Fruit fly (Drosophila melanogaster) whole organism, embryonic: ENCODE measurements around the gene CG7272.
A peak's percentile ranks its signal among the peaks of the same experiment; 100 is the strongest.

Experiments used
- Ada2b ChIP-seq: fragments of 200-800 bp; sonication (Bioruptor generic); IDR thresholded peaks from 2 replicates; pipeline ENCODE4 v1.3.6; 2022; ENCODE audit warnings: missing biosample characterization, missing genetic modification characterization
- BtbVII ChIP-seq: fragments of 200-800 bp; sonication (Bioruptor generic); optimal IDR thresholded peaks from 3 replicates; lab custom pipeline; 2017; ENCODE audit warnings: missing biosample characterization, mild to moderate bottlenecking, missing genetic modification characterization
- CG11093 ChIP-seq: fragments of 200-800 bp; sonication (Bioruptor generic); IDR thresholded peaks from 3 replicates; pipeline ENCODE4 v1.3.6; 2022; ENCODE audit warnings: missing biosample characterization, missing genetic modification characterization
- CG11247 ChIP-seq: fragments of 200-800 bp; sonication (Bioruptor generic); IDR thresholded peaks from 2 replicates; pipeline ENCODE4 v1.3.6; 2022; ENCODE audit warnings: missing biosample characterization, missing genetic modification characterization
- CG11560 ChIP-seq: fragments of 200-800 bp; sonication (Bioruptor generic); IDR thresholded peaks from 3 replicates; pipeline ENCODE4 v1.3.6; 2022; ENCODE audit warnings: missing biosample characterization, missing genetic modification characterization
- CG12219 ChIP-seq: fragments of 200-800 bp; sonication (Bioruptor generic); optimal IDR thresholded peaks from 3 replicates; lab custom pipeline; 2018; ENCODE audit warnings: missing biosample characterization, mild to moderate bottlenecking, missing genetic modification characterization
- CG14965 ChIP-seq: fragments of 200-800 bp; sonication (Bioruptor generic); optimal IDR thresholded peaks from 2 replicates; lab custom pipeline; 2016; ENCODE audit warnings: missing biosample characterization, missing genetic modification characterization, borderline replicate concordance
- CG1603 ChIP-seq: fragments of 200-800 bp; sonication (Bioruptor generic); optimal IDR thresholded peaks from 2 replicates; lab custom pipeline; 2019; ENCODE audit warnings: missing biosample characterization, mild to moderate bottlenecking, missing genetic modification characterization, moderate library complexity
- CG16779 ChIP-seq: fragments of 200-800 bp; sonication (Bioruptor generic); IDR thresholded peaks from 2 replicates; pipeline ENCODE4 v1.3.6; 2022; ENCODE audit warnings: missing biosample characterization, missing genetic modification characterization
- CG17829 ChIP-seq: fragments of 200-800 bp; optimal IDR thresholded peaks from 2 replicates; lab custom pipeline; 2019; ENCODE audit warnings: missing biosample characterization, mild to moderate bottlenecking, missing genetic modification characterization, moderate library complexity
- CG18011 ChIP-seq: fragments of 200-800 bp; sonication (Bioruptor generic); optimal IDR thresholded peaks from 2 replicates; lab custom pipeline; 2017; ENCODE audit warnings: missing biosample characterization, missing genetic modification characterization, mild to moderate bottlenecking, moderate library complexity, missing genotype
- CG30431 ChIP-seq: fragments of 200-800 bp; sonication (Bioruptor generic); optimal IDR thresholded peaks from 2 replicates; lab custom pipeline; 2017; ENCODE audit warnings: missing biosample characterization, missing genetic modification characterization
- CG34422 ChIP-seq: fragments of 200-800 bp; sonication (Bioruptor generic); IDR thresholded peaks from 3 replicates; pipeline ENCODE4 v1.3.6; 2022; ENCODE audit warnings: missing biosample characterization, missing genetic modification characterization
- CG4328 ChIP-seq: fragments of 200-800 bp; sonication (Bioruptor generic); optimal IDR thresholded peaks from 3 replicates; lab custom pipeline; 2017; ENCODE audit warnings: missing biosample characterization, missing genetic modification reagents, missing genetic modification characterization
- CG6272 ChIP-seq: fragments of 200-800 bp; sonication (Bioruptor generic); IDR thresholded peaks from 2 replicates; pipeline ENCODE4 v1.3.6; 2022; ENCODE audit warnings: missing biosample characterization, missing genetic modification characterization
- CG8281 ChIP-seq: fragments of 200-800 bp; sonication (Bioruptor generic); optimal IDR thresholded peaks from 2 replicates; lab custom pipeline; 2018; ENCODE audit warnings: missing biosample characterization, mild to moderate bottlenecking, missing genetic modification characterization, moderate library complexity
- CG9215 ChIP-seq: fragments of 200-800 bp; sonication (Bioruptor generic); IDR thresholded peaks from 2 replicates; pipeline ENCODE4 v1.3.6; 2022; ENCODE audit warnings: missing biosample characterization, missing genetic modification characterization
- CHES-1-like ChIP-seq: fragments of 200-800 bp; sonication (Bioruptor generic); optimal IDR thresholded peaks from 2 replicates; lab custom pipeline; 2016; ENCODE audit warnings: missing biosample characterization, missing genetic modification characterization
- Dp ChIP-seq: fragments of 200-800 bp; sonication (Bioruptor generic); optimal IDR thresholded peaks from 2 replicates; lab custom pipeline; 2018; ENCODE audit warnings: missing biosample characterization, mild to moderate bottlenecking, missing genetic modification characterization, moderate library complexity
- ERR ChIP-seq: fragments of 200-800 bp; sonication (Bioruptor generic); optimal IDR thresholded peaks from 2 replicates; lab custom pipeline; 2016; ENCODE audit warnings: missing biosample characterization, missing genetic modification characterization
- Med ChIP-seq: fragments of 200-800 bp; sonication (Bioruptor generic); peaks from one replicate; lab custom pipeline; 2016; ENCODE audit warnings: missing biosample characterization, missing genetic modification characterization, mild to moderate bottlenecking, inconsistent platforms, moderate library complexity
- Oli ChIP-seq: fragments of 200-800 bp; sonication (Bioruptor generic); optimal IDR thresholded peaks from 2 replicates; lab custom pipeline; 2018; ENCODE audit warnings: missing biosample characterization, mild to moderate bottlenecking, missing genetic modification characterization, moderate library complexity
- Pdp1 ChIP-seq, 2 experiments: fragments of 200-800 bp; sonication (Bioruptor generic); optimal IDR thresholded peaks; 3 replicates each; lab custom pipeline; 2016; ENCODE audit warnings: missing biosample characterization in 2 of 2, missing genetic modification characterization in 2 of 2, mild to moderate bottlenecking in 1 of 2, moderate library complexity in 1 of 2
- Six4 ChIP-seq: fragments of 200-800 bp; sonication (Bioruptor generic); optimal IDR thresholded peaks from 2 replicates; lab custom pipeline; 2016; ENCODE audit warnings: missing biosample characterization, missing genetic modification characterization
- bowl ChIP-seq: fragments of 200-800 bp; sonication (Bioruptor generic); IDR thresholded peaks from 2 replicates; pipeline ENCODE4 v1.3.6; 2022; ENCODE audit warnings: missing biosample characterization, missing genetic modification characterization
- cato ChIP-seq: fragments of 200-800 bp; sonication (Bioruptor generic); optimal IDR thresholded peaks from 2 replicates; lab custom pipeline; 2016; ENCODE audit warnings: missing biosample characterization, missing genetic modification characterization, borderline replicate concordance
- chif ChIP-seq, 2 experiments: fragments of 200-800 bp; sonication (Bioruptor generic); optimal IDR thresholded peaks; 3 replicates each; lab custom pipeline; 2016; ENCODE audit warnings: missing biosample characterization in 2 of 2, missing genetic modification characterization in 2 of 2
- da ChIP-seq: fragments of 200-800 bp; sonication (Bioruptor generic); optimal IDR thresholded peaks from 2 replicates; lab custom pipeline; 2016; ENCODE audit warnings: missing biosample characterization, missing genetic modification characterization
- dmrt99B ChIP-seq: fragments of 200-800 bp; sonication (Bioruptor generic); optimal IDR thresholded peaks from 2 replicates; lab custom pipeline; 2018; ENCODE audit warnings: missing biosample characterization, mild to moderate bottlenecking, missing genetic modification characterization, moderate library complexity
- exex ChIP-seq: fragments of 200-800 bp; sonication (Bioruptor generic); optimal IDR thresholded peaks from 4 replicates; lab custom pipeline; 2018; ENCODE audit warnings: missing biosample characterization, mild to moderate bottlenecking, missing genetic modification characterization, moderate library complexity
- fd64A ChIP-seq: fragments of 200-800 bp; sonication (Bioruptor generic); optimal IDR thresholded peaks from 3 replicates; lab custom pipeline; 2018; ENCODE audit warnings: missing biosample characterization, mild to moderate bottlenecking, missing genetic modification characterization
- gt ChIP-seq: fragments of 200-800 bp; sonication (Bioruptor generic); IDR thresholded peaks from 2 replicates; pipeline ENCODE4 v1.3.6; 2022; ENCODE audit warnings: missing biosample characterization, missing genetic modification characterization
- insv ChIP-seq, 2 experiments: fragments of 200-800 bp; sonication (Bioruptor generic); optimal IDR thresholded peaks; 3 replicates each; lab custom pipeline; 2016 to 2018; ENCODE audit warnings: missing biosample characterization in 2 of 2, missing genetic modification characterization in 2 of 2
- lab ChIP-seq: fragments of 200-800 bp; sonication (Bioruptor generic); optimal IDR thresholded peaks from 3 replicates; lab custom pipeline; 2017; ENCODE audit warnings: missing biosample characterization, missing genetic modification characterization, mild to moderate bottlenecking, moderate library complexity, missing genetic modification reagents
- luna ChIP-seq: fragments of 200-800 bp; sonication (Bioruptor generic); optimal IDR thresholded peaks from 2 replicates; lab custom pipeline; 2016; ENCODE audit warnings: missing biosample characterization, missing genetic modification characterization
- mirr ChIP-seq: fragments of 200-800 bp; sonication (Bioruptor generic); optimal IDR thresholded peaks from 3 replicates; lab custom pipeline; 2018; ENCODE audit warnings: missing biosample characterization, mild to moderate bottlenecking, missing genetic modification characterization
- nerfin-1 ChIP-seq: fragments of 200-800 bp; sonication (Bioruptor generic); optimal IDR thresholded peaks from 3 replicates; lab custom pipeline; 2019; ENCODE audit warnings: missing biosample characterization, mild to moderate bottlenecking, missing genetic modification characterization, moderate library complexity
- pan ChIP-seq, 4 experiments: fragments of >200 bp in 3 of 4; fragments of 200-800 bp in 1 of 4; sonication (Bioruptor generic) in 1 of 4; optimal IDR thresholded peaks in 3 of 4; IDR thresholded peaks in 1 of 4; 2 replicates each; pipeline versions ENCODE4 v1.3.6 to Lab custom; 2017 to 2022; ENCODE audit warnings: missing biosample characterization in 2 of 4, missing genetic modification characterization in 2 of 4, mixed read lengths in 1 of 4
- pita ChIP-seq: fragments of 200-800 bp; sonication (Bioruptor generic); optimal IDR thresholded peaks from 2 replicates; lab custom pipeline; 2017; ENCODE audit warnings: missing biosample characterization, mild to moderate bottlenecking, missing genetic modification characterization
- ranshi ChIP-seq: fragments of 200-800 bp; sonication (Bioruptor generic); IDR thresholded peaks from 2 replicates; pipeline ENCODE4 v1.3.6; 2022; ENCODE audit warnings: missing biosample characterization, missing genetic modification characterization
- sens ChIP-seq: fragments of 200-800 bp; sonication (Bioruptor generic); peaks from one replicate; lab custom pipeline; 2016; ENCODE audit warnings: missing biosample characterization, missing genetic modification characterization
- sisA ChIP-seq: fragments of 200-800 bp; sonication (Bioruptor generic); IDR thresholded peaks from 2 replicates; pipeline ENCODE4 v1.3.6; 2022; ENCODE audit warnings: missing biosample characterization, missing genetic modification characterization
- tgo ChIP-seq: fragments of 200-800 bp; sonication (Bioruptor generic); IDR thresholded peaks from 3 replicates; pipeline ENCODE4 v1.3.6; 2022; ENCODE audit warnings: missing biosample characterization, missing genetic modification characterization
- wek ChIP-seq: fragments of 200-800 bp; sonication (Bioruptor generic); optimal IDR thresholded peaks from 3 replicates; lab custom pipeline; 2018; ENCODE audit warnings: missing biosample characterization, mild to moderate bottlenecking, missing genetic modification characterization, moderate library complexity
- wor ChIP-seq: fragments of 200-800 bp; sonication (Bioruptor generic); IDR thresholded peaks from 2 replicates; pipeline ENCODE4 v1.3.6; 2022; ENCODE audit warnings: missing biosample characterization, missing genetic modification characterization

The CG7272 gene

DNA sequence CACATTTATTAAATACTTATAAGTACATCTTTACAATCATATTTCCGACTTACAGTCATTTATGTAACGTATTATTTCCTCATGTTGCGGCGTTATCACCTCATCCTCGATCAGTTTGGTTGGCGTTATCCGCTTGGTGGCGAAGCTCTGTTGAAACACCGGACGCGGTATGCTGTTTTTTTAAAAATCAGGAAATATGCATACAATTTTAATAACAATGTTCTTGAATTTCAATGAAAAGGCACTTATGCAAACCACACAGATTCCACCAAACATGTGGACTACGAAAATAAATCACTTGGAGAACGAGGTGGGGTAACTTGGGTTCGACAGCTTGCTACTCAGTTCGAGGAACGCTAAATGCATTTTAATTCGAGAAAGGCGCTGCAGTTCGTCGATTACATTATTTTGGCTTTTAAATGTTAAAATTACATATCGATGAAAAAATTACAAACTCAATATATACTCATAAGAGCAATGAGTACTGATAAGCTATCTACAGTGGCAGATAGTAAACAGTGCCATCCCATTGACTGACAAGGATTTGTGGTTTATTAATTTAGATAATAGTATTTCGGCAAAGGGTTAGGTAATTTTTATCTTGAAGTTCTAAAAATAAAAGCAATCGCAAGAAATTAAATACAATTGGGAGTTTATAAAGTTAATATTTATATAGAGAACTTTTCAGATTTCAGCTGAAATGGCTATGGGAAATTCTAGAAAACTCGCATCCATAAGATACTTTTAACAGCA is 5.6 kb downstream of the CG7272 start:
- no peak for TF ChIP-seq CG11093 (GFP tag; lab: Robert Waterston, UW)
- no peak for TF ChIP-seq Dp (GFP tag; lab: Kevin White, UChicago)
- no peak for TF ChIP-seq wor
- TF ChIP-seq Med (GFP tag; lab: Kevin White, UChicago), result peak; percentile 21
- no peak for TF ChIP-seq insv (GFP tag; optimal IDR thresholded peaks at IDR 0.05; lab: Kevin White, UChicago)
- no peak for TF ChIP-seq CG9215 (GFP tag; lab: Robert Waterston, UW)
- TF ChIP-seq lab (GFP tag; lab: Kevin White, UChicago), result no peak
- peak in 1 of 2 experiments; percentile 58 for TF ChIP-seq Pdp1 (GFP tag; optimal IDR thresholded peaks at IDR 0.05; lab: Kevin White, UChicago)
- TF ChIP-seq nerfin-1 (tag; lab: Kevin White, UChicago), result no peak
- TF ChIP-seq CG30431 (GFP tag; lab: Kevin White, UChicago), result no peak
- TF ChIP-seq Six4 (GFP tag; lab: Kevin White, UChicago), result no peak
- TF ChIP-seq pan (optimal IDR thresholded peaks at IDR 0.05; lab: Kevin White, UChicago), result no peak
- no peak for TF ChIP-seq pan (GFP tag; optimal IDR thresholded peaks at IDR 0.05 in 1 of 2, IDR thresholded peaks at IDR 0.05 in 1 of 2)
- TF ChIP-seq pita (GFP tag; lab: Kevin White, UChicago), result no peak
- TF ChIP-seq CG12219, result no peak
- TF ChIP-seq CHES-1-like (GFP tag; lab: Kevin White, UChicago), result no peak
- no peak for TF ChIP-seq da (GFP tag; lab: Kevin White, UChicago)
- TF ChIP-seq gt (GFP tag; lab: Robert Waterston, UW), result no peak
- TF ChIP-seq CG11560, result no peak
- peak; percentile 8 for TF ChIP-seq mirr (GFP tag; lab: Kevin White, UChicago)
- TF ChIP-seq bowl (GFP tag; lab: Robert Waterston, UW), result no peak
- no peak for TF ChIP-seq dmrt99B (tag; lab: Kevin White, UChicago)
- no peak for TF ChIP-seq Oli (tag; lab: Kevin White, UChicago)
- no peak for TF ChIP-seq CG14965 (GFP tag; lab: Kevin White, UChicago)
- TF ChIP-seq sisA (GFP tag; lab: Robert Waterston, UW), result no peak
- no peak for TF ChIP-seq CG16779
- TF ChIP-seq CG11247 (GFP tag; lab: Robert Waterston, UW), result no peak
- no peak for TF ChIP-seq CG1603 (tag; lab: Kevin White, UChicago)
- peak; percentile 11 for TF ChIP-seq BtbVII (GFP tag; lab: Kevin White, UChicago)
- TF ChIP-seq CG8281, result no peak
- no peak for TF ChIP-seq ranshi
- no peak for TF ChIP-seq CG18011 (GFP tag; lab: Kevin White, UChicago)
- no peak for TF ChIP-seq chif (GFP tag; optimal IDR thresholded peaks at IDR 0.05; lab: Kevin White, UChicago)
- TF ChIP-seq CG17829, result no peak
- no peak for TF ChIP-seq fd64A (GFP tag; lab: Kevin White, UChicago)
- no peak for TF ChIP-seq CG6272 (GFP tag; lab: Robert Waterston, UW)
- peak; percentile 66 for TF ChIP-seq sens (GFP tag; lab: Kevin White, UChicago)
- TF ChIP-seq exex (tag; lab: Kevin White, UChicago), result peak; percentile 25
- no peak for TF ChIP-seq tgo (GFP tag; lab: Robert Waterston, UW)
- no peak for TF ChIP-seq Ada2b
- no peak for TF ChIP-seq cato (GFP tag; lab: Kevin White, UChicago)
- TF ChIP-seq CG4328 (GFP tag; lab: Kevin White, UChicago), result no peak
- TF ChIP-seq wek (GFP tag; lab: Kevin White, UChicago), result no peak
- no peak for TF ChIP-seq ERR (GFP tag; lab: Kevin White, UChicago)
- TF ChIP-seq luna (GFP tag; lab: Kevin White, UChicago), result no peak
- no peak for TF ChIP-seq CG34422
